Worm (Caenorhabditis elegans): ENCODE measurements around the gene mrps-22.

mrps-22 gene

ce11 chrII:10543457-10544137 is 38.8 kb upstream of the mrps-22 start (continued):
- TF ChIP-seq nhr-102 (tag; optimal IDR thresholded peaks at IDR 0.05), result no peak
- TF ChIP-seq ceh-44 (GFP tag; IDR thresholded peaks at IDR 0.05), result no peak
- TF ChIP-seq nhr-41 (GFP tag; IDR thresholded peaks at IDR 0.05), result no peak
- TF ChIP-seq ceh-82 (tag; optimal IDR thresholded peaks at IDR 0.05), result no peak
- peak in 1 of 2 experiments; percentile 2 for TF ChIP-seq lsy-2 (tag; optimal IDR thresholded peaks at IDR 0.05)
- TF ChIP-seq daf-12 (tag; optimal IDR thresholded peaks at IDR 0.05), result no peak
- TF ChIP-seq lin-39 (tag; optimal IDR thresholded peaks at IDR 0.05), result no peak
- no peak for TF ChIP-seq dpl-1 (GFP tag; optimal IDR thresholded peaks at IDR 0.05)
- TF ChIP-seq pqm-1 (tag; optimal IDR thresholded peaks at IDR 0.05), result no peak
- TF ChIP-seq madf-5 (GFP tag; IDR thresholded peaks at IDR 0.05), result 0 out of 4 replicates have a peak, but pooled peaks of 1 of the 2 experiments have one; percentile 41
- TF ChIP-seq pha-4 (GFP tag; IDR thresholded peaks at IDR 0.05), result peak; percentile 25; the same call in 1 of the 2 replicates
- no peak for TF ChIP-seq pha-4 (tag; optimal IDR thresholded peaks at IDR 0.05)
- no peak for TF ChIP-seq nhr-76 (tag; optimal IDR thresholded peaks at IDR 0.05)
- peak; percentile 42 for TF ChIP-seq duxl-1 (tag; optimal IDR thresholded peaks at IDR 0.05; ENCODE audit: poor library complexity)
- no peak for TF ChIP-seq D1046.2 (GFP tag; IDR thresholded peaks at IDR 0.05)
- TF ChIP-seq nhr-28 (tag; optimal IDR thresholded peaks at IDR 0.05), result no peak
- TF ChIP-seq egl-27 (tag; optimal IDR thresholded peaks at IDR 0.05), result no peak
- TF ChIP-seq vab-7 (GFP tag; IDR thresholded peaks at IDR 0.05), result peak; percentile 31; the same call in 1 of the 2 replicates
- TF ChIP-seq egl-43 (GFP tag; IDR thresholded peaks at IDR 0.05), result no peak; the same call in 1 of the 2 replicates
- TF ChIP-seq Y105C5A.15 (GFP tag; IDR thresholded peaks at IDR 0.05), result no peak
- peak; percentile 37; the same call in 1 of the 2 replicates for TF ChIP-seq lin-29 (GFP tag; IDR thresholded peaks at IDR 0.05)
- peak; percentile 16 for TF ChIP-seq ama-1 (optimal IDR thresholded peaks at IDR 0.05)
- no peak for TF ChIP-seq ceh-32 (tag; optimal IDR thresholded peaks at IDR 0.05; ENCODE audit: poor library complexity)
- no peak for TF ChIP-seq nhr-6 (tag; optimal IDR thresholded peaks at IDR 0.05)
- TF ChIP-seq zfp-2 (tag; optimal IDR thresholded peaks at IDR 0.05), result no peak
- no peak for TF ChIP-seq lin-38 (GFP tag; IDR thresholded peaks at IDR 0.05)
- no peak for TF ChIP-seq Y75B8A.6 (GFP tag; IDR thresholded peaks at IDR 0.05)
- TF ChIP-seq spr-3 (GFP tag; optimal IDR thresholded peaks at IDR 0.05), result no peak
- no peak for TF ChIP-seq fkh-10 (GFP tag; optimal IDR thresholded peaks at IDR 0.05)
- TF ChIP-seq nhr-42 (GFP tag; IDR thresholded peaks at IDR 0.05), result peak; percentile 49
- TF ChIP-seq unc-39 (tag; optimal IDR thresholded peaks at IDR 0.05), result peak; percentile 2
- TF ChIP-seq saeg-2 (GFP tag; IDR thresholded peaks at IDR 0.05), result peak; percentile 18; the same call in 1 of the 2 replicates
- peak in 1 of 2 experiments; percentile 22 for TF ChIP-seq unc-62 (GFP tag; optimal IDR thresholded peaks at IDR 0.05 in 1 of 2)
- TF ChIP-seq unc-62 (tag; optimal IDR thresholded peaks at IDR 0.05), result no peak
- TF ChIP-seq lin-13 (GFP tag; optimal IDR thresholded peaks at IDR 0.05), result peak; percentile 40
- no peak for TF ChIP-seq mes-2 (tag; optimal IDR thresholded peaks at IDR 0.05; ENCODE audit: poor library complexity, severe bottlenecking)

ce11 chrII:10544374-10544908 is 38.0 kb upstream of the mrps-22 start:
- TF ChIP-seq madf-9 (GFP tag; conservative IDR thresholded peaks at IDR 0.05), result no peak
- TF ChIP-seq zag-1 (tag; optimal IDR thresholded peaks at IDR 0.05), result no peak
- peak; percentile 64; the same call in 1 of the 2 replicates for TF ChIP-seq zfp-3 (GFP tag; conservative IDR thresholded peaks at IDR 0.05)
- TF ChIP-seq unc-62 (GFP tag; optimal IDR thresholded peaks at IDR 0.05 in 1 of 2), result peak in 1 of 2 experiments; percentile 74
- TF ChIP-seq unc-62 (tag; optimal IDR thresholded peaks at IDR 0.05), result no peak
- no peak for TF ChIP-seq zfp-2 (tag; optimal IDR thresholded peaks at IDR 0.05)
- 0 out of 2 replicates have a peak, but pooled peaks have one; percentile 5 for TF ChIP-seq ZK337.2 (GFP tag; IDR thresholded peaks at IDR 0.05)
- peak; percentile 10; the same call in 1 of the 2 replicates for TF ChIP-seq D1046.2 (GFP tag; IDR thresholded peaks at IDR 0.05)
- 0 out of 4 replicates have a peak, but pooled peaks of 1 of the 2 experiments have one; percentile 65 for TF ChIP-seq madf-5 (GFP tag; IDR thresholded peaks at IDR 0.05)
- no peak for TF ChIP-seq ceh-32 (tag; optimal IDR thresholded peaks at IDR 0.05; ENCODE audit: poor library complexity)
- no peak for TF ChIP-seq ztf-7 (tag; optimal IDR thresholded peaks at IDR 0.05)
- TF ChIP-seq aha-1 (tag), result peak; percentile 94
- peak; percentile 25 for TF ChIP-seq duxl-1 (tag; optimal IDR thresholded peaks at IDR 0.05; ENCODE audit: poor library complexity)
- TF ChIP-seq pha-4 (GFP tag; IDR thresholded peaks at IDR 0.05), result peak; percentile 56
- no peak for TF ChIP-seq pha-4 (tag; optimal IDR thresholded peaks at IDR 0.05)
- TF ChIP-seq unc-39 (tag; optimal IDR thresholded peaks at IDR 0.05), result no peak
- peak; percentile 2; the same call in 1 of the 2 replicates for TF ChIP-seq lim-7 (GFP tag; IDR thresholded peaks at IDR 0.05)
- TF ChIP-seq tag-97 (GFP tag; IDR thresholded peaks at IDR 0.05), result no peak
- TF ChIP-seq nhr-41 (GFP tag; IDR thresholded peaks at IDR 0.05), result no peak
- no peak for TF ChIP-seq ctbp-1 (GFP tag; IDR thresholded peaks at IDR 0.05)
- no peak for TF ChIP-seq nhr-237 (tag; optimal IDR thresholded peaks at IDR 0.05)
- peak; percentile 38; the same call in 1 of the 2 replicates for TF ChIP-seq set-16 (GFP tag; IDR thresholded peaks at IDR 0.05)
- no peak for TF ChIP-seq ZK546.5 (tag; optimal IDR thresholded peaks at IDR 0.05)
- TF ChIP-seq F49E8.2 (tag; optimal IDR thresholded peaks at IDR 0.05; ENCODE audit: borderline replicate concordance), result no peak

Data from whole organism, L4 larva.